Worm (Caenorhabditis elegans) whole organism, L2 larva: ENCODE results near the gene zipt-15.
A peak's percentile ranks its signal among the peaks of the same experiment; 100 is the strongest.

Source experiments
- C34F6.9 ChIP-seq: fragments of 150-350 bp; optimal IDR thresholded peaks from 2 replicates; lab custom pipeline; 2014; ENCODE audit warnings: missing biosample characterization, missing genetic modification characterization
- F13H6.1 ChIP-seq: sonication (generic microtip); optimal IDR thresholded peaks from 2 replicates; lab custom pipeline; 2016; ENCODE audit warnings: missing genetic modification characterization, missing compliant biosample characterization
- Y55F3AM.14 ChIP-seq: fragments of 200-800 bp; sonication (Bioruptor generic); optimal IDR thresholded peaks from 2 replicates; lab custom pipeline; 2018; ENCODE audit warnings: mild to moderate bottlenecking, missing genetic modification characterization, missing compliant biosample characterization
- ZK546.5 ChIP-seq: sonication (generic microtip); optimal IDR thresholded peaks from 2 replicates; lab custom pipeline; 2017; ENCODE audit warnings: missing biosample characterization, missing genetic modification characterization
- alr-1 ChIP-seq: fragments of 150-350 bp; optimal IDR thresholded peaks from 2 replicates; lab custom pipeline; 2014; ENCODE audit warnings: missing biosample characterization, missing genetic modification characterization
- aly-2 ChIP-seq: fragments of 150-350 bp; optimal IDR thresholded peaks from 2 replicates; lab custom pipeline; 2014; ENCODE audit warnings: missing biosample characterization, missing genetic modification characterization
- ama-1 ChIP-seq: fragments of 150-350 bp; optimal IDR thresholded peaks from 2 replicates; lab custom pipeline; 2018; ENCODE audit warnings: inconsistent platforms
- blmp-1 ChIP-seq: sonication (generic microtip); optimal IDR thresholded peaks from 2 replicates; lab custom pipeline; 2017; ENCODE audit warnings: missing genetic modification characterization, mild to moderate bottlenecking, missing compliant biosample characterization, antibody characterized with exemption, moderate library complexity; ENCODE audit not compliant: insufficient read depth
- ceh-16 ChIP-seq: fragments of 150-350 bp; optimal IDR thresholded peaks from 2 replicates; lab custom pipeline; 2014; ENCODE audit warnings: missing biosample characterization, missing genetic modification characterization
- ceh-82 ChIP-seq: fragments of 150-350 bp; optimal IDR thresholded peaks from 2 replicates; lab custom pipeline; 2014; ENCODE audit warnings: missing biosample characterization, missing genetic modification characterization
- crh-2 ChIP-seq: sonication (generic microtip); optimal IDR thresholded peaks from 2 replicates; lab custom pipeline; 2017; ENCODE audit warnings: missing biosample characterization, missing genetic modification characterization
- elt-3 ChIP-seq: sonication (generic microtip); optimal IDR thresholded peaks from 2 replicates; lab custom pipeline; 2017; ENCODE audit warnings: missing biosample characterization, missing genetic modification characterization
- fos-1 ChIP-seq: fragments of 150-350 bp; optimal IDR thresholded peaks from 2 replicates; lab custom pipeline; 2014; ENCODE audit warnings: missing biosample characterization, missing genetic modification characterization
- gmeb-1 ChIP-seq: fragments of 150-350 bp; optimal IDR thresholded peaks from 2 replicates; lab custom pipeline; 2014; ENCODE audit warnings: missing biosample characterization, missing genetic modification characterization
- lin-11 ChIP-seq: fragments of 150-350 bp; sonication (generic microtip); optimal IDR thresholded peaks from 2 replicates; lab custom pipeline; 2014; ENCODE audit warnings: missing biosample characterization, missing genetic modification characterization, inconsistent platforms, mixed read lengths
- lin-13 ChIP-seq: fragments of 150-350 bp; optimal IDR thresholded peaks from 2 replicates; lab custom pipeline; 2014; ENCODE audit warnings: missing biosample characterization, missing genetic modification reagents, missing genetic modification characterization
- lin-39 ChIP-seq: fragments of 150-350 bp; optimal IDR thresholded peaks from 2 replicates; lab custom pipeline; 2014; ENCODE audit warnings: missing biosample characterization, missing genetic modification reagents, missing genetic modification characterization
- lsy-2 ChIP-seq, 2 experiments: fragments of 150-350 bp in 1 of 2; sonication (generic microtip) in 1 of 2; optimal IDR thresholded peaks; 2 replicates each; lab custom pipeline; 2014 to 2017; ENCODE audit warnings: missing biosample characterization in 2 of 2, missing genetic modification characterization in 2 of 2
- mab-5 ChIP-seq: fragments of 150-350 bp; optimal IDR thresholded peaks from 2 replicates; lab custom pipeline; 2014; ENCODE audit warnings: missing biosample characterization, missing genetic modification characterization
- mbf-1 ChIP-seq: sonication (generic microtip); optimal IDR thresholded peaks from 2 replicates; lab custom pipeline; 2017; ENCODE audit warnings: missing biosample characterization, missing genetic modification characterization
- mdl-1 ChIP-seq, 2 experiments: fragments of 150-350 bp in 1 of 2; sonication (generic microtip) in 1 of 2; optimal IDR thresholded peaks; 2 replicates each; lab custom pipeline; 2017; ENCODE audit warnings: missing biosample characterization in 2 of 2, missing genetic modification characterization in 2 of 2
- nhr-10 ChIP-seq: sonication (generic microtip); optimal IDR thresholded peaks from 2 replicates; lab custom pipeline; 2017; ENCODE audit warnings: missing biosample characterization, missing genetic modification characterization
- nhr-11 ChIP-seq: fragments of 150-350 bp; optimal IDR thresholded peaks from 2 replicates; lab custom pipeline; 2014; ENCODE audit warnings: missing biosample characterization, missing genetic modification characterization
- nhr-12 ChIP-seq: fragments of 150-350 bp; optimal IDR thresholded peaks from 2 replicates; lab custom pipeline; 2014; ENCODE audit warnings: missing biosample characterization, missing genetic modification characterization
- nhr-129 ChIP-seq: fragments of 150-350 bp; optimal IDR thresholded peaks from 2 replicates; lab custom pipeline; 2014; ENCODE audit warnings: missing biosample characterization, missing genetic modification characterization
- nhr-21 ChIP-seq: fragments of 150-350 bp; optimal IDR thresholded peaks from 2 replicates; lab custom pipeline; 2014; ENCODE audit warnings: missing biosample characterization, missing genetic modification characterization
- nhr-23 ChIP-seq: fragments of 150-350 bp; optimal IDR thresholded peaks from 2 replicates; lab custom pipeline; 2014; ENCODE audit warnings: missing biosample characterization, missing genetic modification reagents, missing genetic modification characterization
- nhr-237 ChIP-seq: fragments of 150-350 bp; optimal IDR thresholded peaks from 2 replicates; lab custom pipeline; 2014; ENCODE audit warnings: missing biosample characterization, missing genetic modification characterization
- nhr-6 ChIP-seq: fragments of 150-350 bp; optimal IDR thresholded peaks from 2 replicates; lab custom pipeline; 2014; ENCODE audit warnings: missing biosample characterization, missing genetic modification characterization
- peb-1 ChIP-seq: fragments of 150-350 bp; optimal IDR thresholded peaks from 2 replicates; lab custom pipeline; 2014; ENCODE audit warnings: missing biosample characterization, missing genetic modification characterization
- sem-4 ChIP-seq: fragments of 150-350 bp; optimal IDR thresholded peaks from 2 replicates; lab custom pipeline; 2014; ENCODE audit warnings: missing biosample characterization, missing genetic modification reagents, missing genetic modification characterization
- skn-1 ChIP-seq: sonication (generic microtip); optimal IDR thresholded peaks from 2 replicates; lab custom pipeline; 2017; ENCODE audit warnings: missing biosample characterization, missing genetic modification characterization
- sma-3 ChIP-seq: sonication (generic microtip); optimal IDR thresholded peaks from 2 replicates; lab custom pipeline; 2016; ENCODE audit warnings: missing genetic modification reagents, missing genetic modification characterization, missing compliant biosample characterization
- sma-9 ChIP-seq, 2 experiments: fragments of 150-350 bp in 1 of 2; sonication (generic microtip) in 1 of 2; optimal IDR thresholded peaks; 2 replicates each; lab custom pipeline; 2014 to 2016; ENCODE audit warnings: missing genetic modification characterization in 2 of 2, mild to moderate bottlenecking in 1 of 2, missing biosample characterization in 1 of 2, missing compliant biosample characterization in 1 of 2, missing genetic modification reagents in 1 of 2, moderate library complexity in 1 of 2
- snpc-4 ChIP-seq: fragments of 150-350 bp; optimal IDR thresholded peaks from 2 replicates; lab custom pipeline; 2014; ENCODE audit warnings: missing biosample characterization, missing genetic modification characterization
- unc-39 ChIP-seq: fragments of 150-350 bp; optimal IDR thresholded peaks from 2 replicates; lab custom pipeline; 2014; ENCODE audit warnings: missing biosample characterization, missing genetic modification characterization
- unc-55 ChIP-seq: fragments of 150-350 bp; sonication (generic microtip); optimal IDR thresholded peaks from 3 replicates; lab custom pipeline; 2014; ENCODE audit warnings: missing biosample characterization, missing genetic modification reagents, missing genetic modification characterization
- unc-62 ChIP-seq: fragments of 150-350 bp; optimal IDR thresholded peaks from 2 replicates; lab custom pipeline; 2014; ENCODE audit warnings: missing biosample characterization, missing genetic modification reagents, missing genetic modification characterization
- zag-1 ChIP-seq: fragments of 150-350 bp; optimal IDR thresholded peaks from 2 replicates; lab custom pipeline; 2014; ENCODE audit warnings: missing biosample characterization, missing genetic modification characterization
- ztf-1 ChIP-seq: fragments of 200-800 bp; sonication (Bioruptor generic); conservative IDR thresholded peaks from 2 replicates; pipeline ENCODE4 v1.3.6; 2022; ENCODE audit warnings: missing genetic modification characterization, missing compliant biosample characterization
- ztf-11 ChIP-seq: sonication (generic microtip); optimal IDR thresholded peaks from 2 replicates; lab custom pipeline; 2017; ENCODE audit warnings: missing biosample characterization, missing genetic modification characterization
- ztf-4 ChIP-seq: fragments of 150-350 bp; optimal IDR thresholded peaks from 2 replicates; lab custom pipeline; 2014; ENCODE audit warnings: missing biosample characterization, missing genetic modification characterization

Gene zipt-15

ce11 chrIV:824854-825253 lies at the start of gene zipt-15:
TSS of gene zipt-15 (minus strand) at chrIV:824954.
- TF ChIP-seq sem-4 (tag; lab: Kevin White, UChicago), result no peak
- TF ChIP-seq C34F6.9 (tag; lab: Kevin White, UChicago), result no peak
- TF ChIP-seq crh-2 (tag; lab: Kevin White, UChicago), result no peak
- no peak for TF ChIP-seq F13H6.1
- no peak for TF ChIP-seq nhr-23 (tag; lab: Kevin White, UChicago)
- TF ChIP-seq snpc-4 (tag; lab: Kevin White, UChicago), result no peak
- no peak for TF ChIP-seq skn-1 (tag; lab: Kevin White, UChicago)
- TF ChIP-seq mdl-1 (tag; optimal IDR thresholded peaks at IDR 0.05; lab: Kevin White, UChicago), result no peak
- TF ChIP-seq ZK546.5, result no peak
- no peak for TF ChIP-seq aly-2 (tag; lab: Kevin White, UChicago)
- TF ChIP-seq unc-39 (tag; lab: Kevin White, UChicago), result no peak
- no peak for TF ChIP-seq ztf-4
- no peak for TF ChIP-seq mbf-1 (tag; lab: Kevin White, UChicago)
- TF ChIP-seq peb-1 (tag; lab: Kevin White, UChicago), result no peak
- TF ChIP-seq sma-9 (GFP tag; optimal IDR thresholded peaks at IDR 0.05; lab: Kevin White, UChicago), result no peak
- TF ChIP-seq sma-9 (tag; optimal IDR thresholded peaks at IDR 0.05; lab: Kevin White, UChicago), result no peak
- TF ChIP-seq ceh-82 (tag; lab: Kevin White, UChicago), result no peak
- TF ChIP-seq ceh-16 (tag; lab: Kevin White, UChicago), result no peak
- TF ChIP-seq unc-55, result no peak

- TF ChIP-seq zag-1 (tag; lab: Kevin White, UChicago) (no peak), ZK546.5 (no peak), nhr-6 (tag; lab: Kevin White, UChicago) (no peak), nhr-11 (no peak), lin-13 (no peak), crh-2 (tag; lab: Kevin White, UChicago) (no peak), skn-1 (tag; lab: Kevin White, UChicago) (no peak), Y55F3AM.14 (GFP tag; lab: Kevin White, UChicago) (no peak), mbf-1 (tag; lab: Kevin White, UChicago) (no peak), unc-55 (no peak), ztf-1 (GFP tag; lab: Robert Waterston, UW) (no peak), peb-1 (tag; lab: Kevin White, UChicago) (no peak), ztf-11 (tag; lab: Kevin White, UChicago) (no peak), nhr-237 (tag; lab: Kevin White, UChicago) (no peak), fos-1 (no peak), lin-39 (tag; lab: Kevin White, UChicago) (no peak), ama-1 (lab: Kevin White, UChicago) (no peak)
Measured at ce11 chrIV:873174-873788, 48.5 kb upstream of the zipt-15 start.

DNA sequence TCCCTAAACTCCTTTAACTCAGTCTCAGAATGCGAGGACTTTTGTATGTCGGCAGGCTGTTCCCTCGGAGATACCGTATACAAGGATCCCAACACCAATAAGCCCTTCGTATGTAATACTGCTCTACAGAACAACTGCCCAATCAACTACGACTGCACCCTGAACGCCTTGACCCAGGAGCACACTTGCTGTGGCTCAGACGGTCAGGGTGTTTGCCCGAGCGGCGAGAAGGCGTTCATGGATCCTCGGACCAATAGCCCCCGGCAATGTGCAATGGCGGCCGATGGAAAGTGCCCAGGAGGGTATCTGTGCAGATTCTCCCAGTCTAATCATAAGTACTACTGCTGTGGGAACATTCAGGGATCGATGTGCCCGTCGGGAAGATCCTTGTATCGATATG lies 44.0 kb upstream of the zipt-15 start:
- TF ChIP-seq nhr-11 (no peak), lin-13 (no peak), skn-1 (tag; lab: Kevin White, UChicago) (no peak)

DNA sequence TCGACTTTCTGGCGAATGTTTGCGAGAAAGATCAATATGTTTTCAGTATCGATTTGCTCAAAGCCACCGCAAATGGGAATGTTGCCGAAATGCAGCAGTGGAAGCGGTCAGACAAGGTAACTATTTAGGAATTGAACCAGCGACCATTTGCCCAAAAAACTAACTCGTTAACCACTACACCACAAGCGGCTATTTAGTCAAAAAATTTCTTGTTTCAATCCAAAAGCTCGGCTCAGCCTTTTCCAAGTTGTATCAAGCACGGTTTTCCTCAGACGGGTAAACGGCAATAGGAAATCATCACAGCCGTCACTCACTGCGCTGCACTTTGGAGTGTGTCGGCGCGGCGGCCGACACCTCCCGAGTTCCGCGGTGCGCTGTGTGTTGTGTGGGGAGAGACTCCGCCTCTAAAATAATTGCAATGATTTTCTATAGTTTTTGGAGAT lies 42.1 kb upstream of the zipt-15 start:
- peak; percentile 64 for TF ChIP-seq sma-9 (GFP tag; optimal IDR thresholded peaks at IDR 0.05; lab: Kevin White, UChicago)
- TF ChIP-seq sma-9 (tag; optimal IDR thresholded peaks at IDR 0.05; lab: Kevin White, UChicago), result no peak
- peak; percentile 89 for TF ChIP-seq sma-3 (GFP tag; lab: Kevin White, UChicago)
- no peak for TF ChIP-seq alr-1 (tag; lab: Kevin White, UChicago)
- no peak for TF ChIP-seq nhr-12 (tag; lab: Kevin White, UChicago)
- TF ChIP-seq ceh-16 (tag; lab: Kevin White, UChicago), result no peak
- TF ChIP-seq unc-62, result no peak
- no peak for TF ChIP-seq ZK546.5
- peak; percentile 73 for TF ChIP-seq lin-13
- TF ChIP-seq crh-2 (tag; lab: Kevin White, UChicago), result peak; percentile 75
- peak; percentile 40 for TF ChIP-seq nhr-6 (tag; lab: Kevin White, UChicago)
- TF ChIP-seq zag-1 (tag; lab: Kevin White, UChicago), result no peak
- no peak for TF ChIP-seq nhr-23 (tag; lab: Kevin White, UChicago)
- TF ChIP-seq nhr-11, result no peak
- peak; percentile 84 for TF ChIP-seq gmeb-1
- TF ChIP-seq nhr-129 (tag; lab: Kevin White, UChicago), result peak; percentile 81
- no peak for TF ChIP-seq lin-39 (tag; lab: Kevin White, UChicago)
- TF ChIP-seq elt-3 (tag; lab: Kevin White, UChicago), result no peak
- TF ChIP-seq sem-4 (tag; lab: Kevin White, UChicago), result no peak
- TF ChIP-seq Y55F3AM.14 (GFP tag; lab: Kevin White, UChicago), result no peak
- no peak for TF ChIP-seq ceh-82 (tag; lab: Kevin White, UChicago)
- TF ChIP-seq mab-5 (tag; lab: Kevin White, UChicago), result no peak
- TF ChIP-seq nhr-237 (tag; lab: Kevin White, UChicago), result no peak
- TF ChIP-seq nhr-21 (tag; lab: Kevin White, UChicago), result peak; percentile 80
- no peak for TF ChIP-seq lin-11 (tag; lab: Kevin White, UChicago)
- TF ChIP-seq peb-1 (tag; lab: Kevin White, UChicago), result peak; percentile 8
- TF ChIP-seq blmp-1, result peak; percentile 35
- peak; percentile 74 to 76 for TF ChIP-seq lsy-2 (tag; optimal IDR thresholded peaks at IDR 0.05; lab: Kevin White, UChicago)
- no peak for TF ChIP-seq ztf-11 (tag; lab: Kevin White, UChicago)
- TF ChIP-seq mdl-1 (tag; optimal IDR thresholded peaks at IDR 0.05; lab: Kevin White, UChicago), result peak; percentile 7 to 43
- no peak for TF ChIP-seq nhr-10 (tag; lab: Kevin White, UChicago)
- no peak for TF ChIP-seq mbf-1 (tag; lab: Kevin White, UChicago)
- peak; percentile 71 for TF ChIP-seq F13H6.1
- no peak for TF ChIP-seq aly-2 (tag; lab: Kevin White, UChicago)
- no peak for TF ChIP-seq skn-1 (tag; lab: Kevin White, UChicago)
